Fruit fly (Drosophila melanogaster): ENCODE results near the gene bocks.

bocks gene

DNA sequence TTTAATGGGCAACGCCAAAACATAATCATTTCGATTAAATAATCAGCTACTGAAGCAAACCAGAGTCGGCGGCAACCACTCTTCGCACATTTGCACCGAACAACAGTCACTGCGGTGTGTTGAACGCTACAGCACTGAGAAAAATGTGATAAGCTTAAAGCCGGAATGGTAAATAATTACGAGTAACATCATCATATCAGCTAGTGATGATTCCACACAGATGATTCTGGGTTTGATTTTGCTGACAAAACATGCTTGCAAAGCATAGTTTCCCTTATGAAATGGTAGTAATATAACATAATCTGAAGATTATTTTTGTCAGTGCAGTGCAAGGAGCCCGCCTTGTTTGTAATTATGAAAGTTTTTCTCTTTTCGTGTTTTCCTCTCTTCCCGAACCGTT is 7.3 kb upstream of the bocks start (continued):
- TF ChIP-seq E2f2 (GFP tag; IDR thresholded peaks at IDR 0.05) (no peak), CG4707 (GFP tag; optimal IDR thresholded peaks at IDR 0.05) (peak; percentile 42), CG10267 (tag; optimal IDR thresholded peaks at IDR 0.05) (peak; percentile 45), CG10366 (GFP tag; IDR thresholded peaks at IDR 0.05) (peak; percentile 38; the same call in 1 of the 2 replicates), NFAT (GFP tag; IDR thresholded peaks at IDR 0.05) (no peak), Spps (tag; optimal IDR thresholded peaks at IDR 0.05) (peak; percentile 62), hb (GFP tag; IDR thresholded peaks at IDR 0.05; ENCODE audit: partially characterized antibody) (no peak), toy (GFP tag; IDR thresholded peaks at IDR 0.05) (no peak), dmrt99B (tag; optimal IDR thresholded peaks at IDR 0.05) (peak; percentile 71), her (GFP tag; optimal IDR thresholded peaks at IDR 0.05) (peak; percentile 25), CG17186 (GFP tag; optimal IDR thresholded peaks at IDR 0.05) (peak; percentile 33), pnt (GFP tag; optimal IDR thresholded peaks at IDR 0.05) (peak; percentile 56), CG7786 (GFP tag; optimal IDR thresholded peaks at IDR 0.05) (peak; percentile 12), jigr1 (GFP tag; IDR thresholded peaks at IDR 0.05) (no peak), Nf-YC (tag; optimal IDR thresholded peaks at IDR 0.05) (no peak), CG31388 (GFP tag; optimal IDR thresholded peaks at IDR 0.05) (no peak), Hand (GFP tag; optimal IDR thresholded peaks at IDR 0.05) (no peak), CG1024 (GFP tag; IDR thresholded peaks at IDR 0.05) (0 out of 2 replicates have a peak, but pooled peaks have one; percentile 35), crol (GFP tag; IDR thresholded peaks at IDR 0.05) (no peak), Ssrp (tag; optimal IDR thresholded peaks at IDR 0.05) (peak; percentile 65), CG10209 (GFP tag; optimal IDR thresholded peaks at IDR 0.05) (peak; percentile 58), CG2120 (GFP tag; optimal IDR thresholded peaks at IDR 0.05) (no peak), CG1603 (tag; optimal IDR thresholded peaks at IDR 0.05) (peak; percentile 82), otp (GFP tag; IDR thresholded peaks at IDR 0.05) (no peak), CG11560 (tag; IDR thresholded peaks at IDR 0.05) (no peak), Pdp1 (GFP tag; optimal IDR thresholded peaks at IDR 0.05) (peak in 1 of 2 experiments; percentile 32), sisA (GFP tag; IDR thresholded peaks at IDR 0.05) (peak; percentile 58; the same call in 1 of the 2 replicates), rib (GFP tag; IDR thresholded peaks at IDR 0.05) (no peak), CG18476 (GFP tag; optimal IDR thresholded peaks at IDR 0.05) (no peak), CG5245 (GFP tag; optimal IDR thresholded peaks at IDR 0.05) (peak; percentile 59), tin (GFP tag; optimal IDR thresholded peaks at IDR 0.05) (peak; percentile 64), CG11456 (GFP tag; IDR thresholded peaks at IDR 0.05) (peak; percentile 8; the same call in 1 of the 3 replicates), twi (tag; optimal IDR thresholded peaks at IDR 0.05) (peak; percentile 9), CG2678 (tag; optimal IDR thresholded peaks at IDR 0.05) (peak; percentile 54), Opbp (GFP tag; IDR thresholded peaks at IDR 0.05; ENCODE audit: partially characterized antibody) (no peak), Side (GFP tag; optimal IDR thresholded peaks at IDR 0.05) (no peak), Lhr (GFP tag; optimal IDR thresholded peaks at IDR 0.05) (peak; percentile 30), CG15011 (GFP tag; optimal IDR thresholded peaks at IDR 0.05) (no peak), crp (GFP tag; optimal IDR thresholded peaks at IDR 0.05) (no peak), ac (GFP tag; optimal IDR thresholded peaks at IDR 0.05) (no peak), CG32772 (GFP tag; IDR thresholded peaks at IDR 0.05) (0 out of 2 replicates have a peak, but pooled peaks have one; percentile 19), Gsc (GFP tag; IDR thresholded peaks at IDR 0.05) (no peak), CG12299 (tag; optimal IDR thresholded peaks at IDR 0.05) (no peak), Sry-β (GFP tag; optimal IDR thresholded peaks at IDR 0.05) (no peak), Hmr (GFP tag; optimal IDR thresholded peaks at IDR 0.05) (no peak), Bgb (GFP tag; IDR thresholded peaks at IDR 0.05; ENCODE audit: partially characterized antibody) (no peak), ranshi (GFP tag; IDR thresholded peaks at IDR 0.05) (0 out of 2 replicates have a peak, but pooled peaks have one; percentile 11), pita (GFP tag; optimal IDR thresholded peaks at IDR 0.05) (no peak), HmgZ (tag; optimal IDR thresholded peaks at IDR 0.05) (no peak), CG11085 (GFP tag; IDR thresholded peaks at IDR 0.05) (no peak), E2f1 (GFP tag; IDR thresholded peaks at IDR 0.05) (peak; percentile 42; the same call in 1 of the 2 replicates)

Measured in whole organism, embryonic.